Fruit fly (Drosophila melanogaster): ENCODE data around the gene sev.

- TF ChIP-seq CG14655 (GFP tag; optimal IDR thresholded peaks at IDR 0.05): no peak
- TF ChIP-seq EcR (GFP tag; optimal IDR thresholded peaks at IDR 0.05): no peak
- no peak for TF ChIP-seq CG8301 (tag; optimal IDR thresholded peaks at IDR 0.05)
- TF ChIP-seq CG9948 (tag; optimal IDR thresholded peaks at IDR 0.05): no peak
These were observed at the start of gene sev for dm6 chrX:11086250-11086649.
